Fruit fly (Drosophila melanogaster): ENCODE results near the gene CG13689.

dm6 chr2L:608143-608542 is 5.5 kb downstream of the CG13689 start:
- no peak for TF ChIP-seq Sin3A (optimal IDR thresholded peaks at IDR 0.05)
- no peak for TF ChIP-seq psq (optimal IDR thresholded peaks at IDR 0.05)
- no peak for TF ChIP-seq Myc (optimal IDR thresholded peaks at IDR 0.05)
- TF ChIP-seq ttk (optimal IDR thresholded peaks at IDR 0.05), result no peak
